Fruit fly (Drosophila melanogaster) whole organism, wandering third instar larva: Measurements from ENCODE around the gene CG14297.
A peak's percentile ranks its signal among the peaks of the same experiment; 100 is the strongest.

Source experiments
- Abd-B ChIP-seq: fragments of >200 bp; optimal IDR thresholded peaks from 2 replicates; lab custom pipeline; 2017; ENCODE audit warnings: missing biosample characterization, missing genetic modification characterization
- CG32264 ChIP-seq: fragments of 200-800 bp; sonication (Bioruptor generic); optimal IDR thresholded peaks from 2 replicates; lab custom pipeline; 2016; ENCODE audit warnings: missing biosample characterization, missing genetic modification characterization
- CG9705 ChIP-seq: fragments of 200-800 bp; sonication (Bioruptor generic); optimal IDR thresholded peaks from 2 replicates; lab custom pipeline; 2018; ENCODE audit warnings: missing biosample characterization, mild to moderate bottlenecking, missing genetic modification characterization
- CrebA ChIP-seq: fragments of 200-800 bp; sonication (Bioruptor generic); optimal IDR thresholded peaks from 2 replicates; lab custom pipeline; 2016; ENCODE audit warnings: missing biosample characterization, mild to moderate bottlenecking, missing genetic modification characterization, borderline replicate concordance
- Dfd ChIP-seq: fragments of >200 bp; optimal IDR thresholded peaks from 2 replicates; lab custom pipeline; 2017; ENCODE audit warnings: missing biosample characterization, missing genetic modification characterization
- Dif ChIP-seq: fragments of 200-275, 200-300 bp; sonication (Bioruptor generic); optimal IDR thresholded peaks from 2 replicates; lab custom pipeline; 2018; ENCODE audit warnings: missing biosample characterization, missing genetic modification characterization; ENCODE audit not compliant: partially characterized antibody
- GATAd ChIP-seq: sonication (Bioruptor generic); optimal IDR thresholded peaks from 2 replicates; lab custom pipeline; 2016; ENCODE audit warnings: missing biosample characterization, missing genetic modification characterization
- HLH106 ChIP-seq: fragments of 200-800 bp; optimal IDR thresholded peaks from 3 replicates; lab custom pipeline; 2019; ENCODE audit warnings: missing biosample characterization, mild to moderate bottlenecking, missing genetic modification characterization, moderate library complexity
- Hnf4 ChIP-seq: fragments of 200-800 bp; sonication (Bioruptor generic); optimal IDR thresholded peaks from 2 replicates; lab custom pipeline; 2016; ENCODE audit warnings: missing biosample characterization, mild to moderate bottlenecking, missing genetic modification characterization
- Hr78 ChIP-seq: fragments of >200 bp; optimal IDR thresholded peaks from 2 replicates; lab custom pipeline; 2017; ENCODE audit warnings: missing biosample characterization, missing genetic modification characterization
- Hr83 ChIP-seq: fragments of 200-300 bp; sonication (Bioruptor generic); optimal IDR thresholded peaks from 2 replicates; lab custom pipeline; 2016; ENCODE audit warnings: missing biosample characterization, mild to moderate bottlenecking, missing genetic modification characterization, moderate library complexity; ENCODE audit not compliant: poor library complexity, severe bottlenecking
- Jra ChIP-seq: sonication (Bioruptor generic); optimal IDR thresholded peaks from 2 replicates; lab custom pipeline; 2016; ENCODE audit warnings: missing biosample characterization, missing genetic modification characterization
- N ChIP-seq: fragments of >200 bp; optimal IDR thresholded peaks from 2 replicates; lab custom pipeline; 2018; ENCODE audit warnings: missing biosample characterization, missing external identifiers, missing genetic modification characterization
- OdsH ChIP-seq: fragments of 200-800 bp; sonication (Bioruptor generic); optimal IDR thresholded peaks from 2 replicates; lab custom pipeline; 2016; ENCODE audit warnings: missing biosample characterization, mild to moderate bottlenecking, missing genetic modification characterization
- Rel ChIP-seq, 2 experiments: fragments of 200-800 bp; sonication (Bioruptor generic) in 1 of 2; optimal IDR thresholded peaks; 2 replicates in 1 of 2; 3 replicates in 1 of 2; lab custom pipeline; 2016 to 2019; ENCODE audit warnings: mild to moderate bottlenecking in 2 of 2, missing biosample characterization in 2 of 2, missing genetic modification characterization in 2 of 2, moderate library complexity in 1 of 2
- Sp1 ChIP-seq: fragments of 200-800 bp; sonication (Bioruptor generic); optimal IDR thresholded peaks from 3 replicates; lab custom pipeline; 2019; ENCODE audit warnings: missing biosample characterization, mild to moderate bottlenecking, missing genetic modification characterization, moderate library complexity
- Vsx2 ChIP-seq: fragments of 200-300, 225-300 bp; sonication (Bioruptor generic); optimal IDR thresholded peaks from 2 replicates; lab custom pipeline; 2018; ENCODE audit warnings: missing biosample characterization, missing genetic modification characterization; ENCODE audit not compliant: partially characterized antibody
- br ChIP-seq: fragments of 200-800 bp; sonication (Bioruptor generic); optimal IDR thresholded peaks from 2 replicates; lab custom pipeline; 2016; ENCODE audit warnings: missing biosample characterization, missing genetic modification characterization
- brk ChIP-seq: fragments of 200-800 bp; sonication (Bioruptor generic); optimal IDR thresholded peaks from 2 replicates; lab custom pipeline; 2016; ENCODE audit warnings: missing biosample characterization, mild to moderate bottlenecking, missing genetic modification characterization
- dl ChIP-seq, 2 experiments: fragments of 175-275, 200-275 bp in 1 of 2; fragments of 200-275 bp in 1 of 2; sonication (Bioruptor generic); optimal IDR thresholded peaks; lab custom pipeline; 2018; ENCODE audit warnings: mild to moderate bottlenecking in 2 of 2, missing biosample characterization in 2 of 2, missing genetic modification characterization in 2 of 2, moderate library complexity in 2 of 2; ENCODE audit not compliant: partially characterized antibody in 2 of 2, insufficient read depth in 1 of 2
- dmrt93B ChIP-seq: fragments of 200-800 bp; sonication (Bioruptor generic); optimal IDR thresholded peaks from 2 replicates; lab custom pipeline; 2018; ENCODE audit warnings: missing biosample characterization, mild to moderate bottlenecking, missing genetic modification characterization
- dsf ChIP-seq: sonication (Bioruptor generic); optimal IDR thresholded peaks from 2 replicates; lab custom pipeline; 2016; ENCODE audit warnings: missing biosample characterization, missing genetic modification characterization, borderline replicate concordance
- ey ChIP-seq: fragments of 200-800 bp; sonication (Bioruptor generic); optimal IDR thresholded peaks from 2 replicates; lab custom pipeline; 2016; ENCODE audit warnings: missing biosample characterization, missing genetic modification characterization
- foxo ChIP-seq, 2 experiments: fragments of 200-800 bp; sonication (Bioruptor generic); optimal IDR thresholded peaks; 2 replicates in 1 of 2; 3 replicates in 1 of 2; lab custom pipeline; 2016 to 2017; ENCODE audit warnings: missing biosample characterization in 2 of 2, missing genetic modification characterization in 2 of 2
- fru ChIP-seq: fragments of 200-800 bp; sonication (Bioruptor generic); optimal IDR thresholded peaks from 3 replicates; lab custom pipeline; 2016; ENCODE audit warnings: missing biosample characterization, mild to moderate bottlenecking, missing genetic modification characterization
- h ChIP-seq: fragments of 200-800 bp; sonication (Bioruptor generic); optimal IDR thresholded peaks from 3 replicates; lab custom pipeline; 2016; ENCODE audit warnings: missing biosample characterization, mild to moderate bottlenecking, missing genetic modification characterization
- jim ChIP-seq: fragments of 175-275, 200-325 bp; sonication (Bioruptor generic); optimal IDR thresholded peaks from 2 replicates; lab custom pipeline; 2016; ENCODE audit warnings: missing biosample characterization, mild to moderate bottlenecking, missing genetic modification characterization
- lola ChIP-seq: fragments of >200 bp; optimal IDR thresholded peaks from 2 replicates; lab custom pipeline; 2017; ENCODE audit warnings: missing biosample characterization, missing genetic modification characterization
- pan ChIP-seq: fragments of >200 bp; optimal IDR thresholded peaks from 2 replicates; lab custom pipeline; 2017
- psq ChIP-seq: fragments of 200-800 bp; sonication (Bioruptor generic); optimal IDR thresholded peaks from 3 replicates; lab custom pipeline; 2017; ENCODE audit warnings: missing biosample characterization, mild to moderate bottlenecking, missing genetic modification characterization, moderate library complexity
- rgr ChIP-seq: fragments of 200-800 bp; sonication (Bioruptor generic); optimal IDR thresholded peaks from 3 replicates; lab custom pipeline; 2016; ENCODE audit warnings: missing biosample characterization, mild to moderate bottlenecking, missing genetic modification characterization
- sage ChIP-seq: fragments of 200-800 bp; sonication (Bioruptor generic); optimal IDR thresholded peaks from 2 replicates; lab custom pipeline; 2016; ENCODE audit warnings: missing biosample characterization, mild to moderate bottlenecking, missing genetic modification characterization
- sv ChIP-seq: fragments of 200-800 bp; sonication (Bioruptor generic); optimal IDR thresholded peaks from 3 replicates; lab custom pipeline; 2016; ENCODE audit warnings: missing biosample characterization, missing genetic modification characterization
- tai ChIP-seq: sonication (Bioruptor generic); optimal IDR thresholded peaks from 2 replicates; lab custom pipeline; 2016; ENCODE audit warnings: missing biosample characterization, missing genetic modification characterization
- usp ChIP-seq: fragments of >200 bp; optimal IDR thresholded peaks from 2 replicates; lab custom pipeline; 2017; ENCODE audit warnings: missing biosample characterization, missing genetic modification characterization
- woc ChIP-seq: sonication (Bioruptor generic); optimal IDR thresholded peaks from 2 replicates; lab custom pipeline; 2016; ENCODE audit warnings: missing biosample characterization, mild to moderate bottlenecking, missing genetic modification characterization

The CG14297 gene

DNA sequence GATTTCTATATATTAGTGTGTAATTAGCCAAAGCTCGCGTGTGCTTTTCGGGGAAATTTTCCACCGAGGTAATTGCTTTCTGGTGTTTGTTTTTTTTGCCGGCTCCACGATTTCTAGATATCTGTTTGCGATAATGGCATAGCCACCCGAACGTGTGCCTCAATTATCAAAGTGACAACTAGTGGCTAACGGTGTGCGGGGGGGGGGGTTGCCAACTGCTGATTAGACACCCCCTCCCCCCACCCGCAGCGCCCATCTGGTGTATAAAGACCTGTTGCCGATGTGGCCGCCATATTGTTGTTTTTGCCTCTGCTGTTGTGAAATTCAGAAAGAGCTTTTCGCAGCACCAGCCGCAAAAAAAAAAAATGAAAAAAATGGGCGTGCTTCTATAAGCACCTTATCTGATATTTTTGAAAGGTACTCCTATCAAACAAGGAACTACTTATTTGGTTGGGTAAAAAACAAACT is 21.0 kb downstream of the CG14297 start (continued):
- TF ChIP-seq fru (GFP tag; lab: Kevin White, UChicago) = no peak
- no peak for TF ChIP-seq woc (GFP tag; lab: Kevin White, UChicago)
- TF ChIP-seq Hr78 (GFP tag; lab: Kevin White, UChicago) = no peak

DNA sequence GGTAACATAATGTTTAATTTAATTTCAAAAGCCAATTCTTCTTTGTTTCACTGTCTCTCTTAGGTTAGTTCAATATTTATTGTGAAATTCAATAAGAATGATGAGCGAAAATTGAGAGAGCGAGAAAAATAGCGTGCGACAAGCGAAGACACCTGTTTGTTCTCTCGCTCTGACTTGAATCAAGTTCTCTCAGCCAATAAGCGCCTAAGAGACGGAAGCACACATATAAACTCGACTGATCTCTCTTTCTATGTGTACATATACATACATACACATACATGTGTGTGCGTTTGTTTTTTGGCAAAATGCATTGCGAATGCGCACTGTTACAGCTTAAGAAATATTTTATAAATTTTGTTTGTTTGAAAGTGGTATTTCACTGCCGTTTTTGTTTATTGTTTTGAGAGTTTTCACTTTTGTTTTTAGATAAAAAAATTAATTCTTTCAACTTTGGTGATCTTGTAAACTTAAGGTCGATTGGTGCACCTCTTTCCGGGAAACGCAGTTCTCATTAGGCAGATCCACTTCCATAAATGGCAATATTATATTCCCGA is 25.4 kb downstream of the CG14297 start:
- no peak for TF ChIP-seq Rel (GFP tag; optimal IDR thresholded peaks at IDR 0.05; lab: Kevin White, UChicago)
- TF ChIP-seq Rel (tag; optimal IDR thresholded peaks at IDR 0.05; lab: Kevin White, UChicago) = no peak
- peak; percentile 66 for TF ChIP-seq brk (GFP tag; lab: Kevin White, UChicago)
- TF ChIP-seq Dfd (GFP tag; lab: Kevin White, UChicago) = no peak
- TF ChIP-seq Vsx2 (GFP tag; lab: Kevin White, UChicago) = no peak
- TF ChIP-seq Dif (GFP tag; lab: Kevin White, UChicago) = peak; percentile 35
- peak; percentile 54 for TF ChIP-seq rgr (GFP tag; lab: Kevin White, UChicago)
- TF ChIP-seq Abd-B = no peak
- no peak for TF ChIP-seq HLH106
- no peak for TF ChIP-seq dmrt93B (GFP tag; lab: Kevin White, UChicago)
- TF ChIP-seq ey = no peak
- TF ChIP-seq sv (GFP tag; lab: Kevin White, UChicago) = no peak
- TF ChIP-seq Hr83 (GFP tag; lab: Kevin White, UChicago) = peak; percentile 89
- TF ChIP-seq CG9705 = no peak
- peak; percentile 44 for TF ChIP-seq Hnf4 (GFP tag; lab: Kevin White, UChicago)
- peak; percentile 33 for TF ChIP-seq h (GFP tag; lab: Kevin White, UChicago)
- no peak for TF ChIP-seq N (GFP tag; lab: Kevin White, UChicago)
- TF ChIP-seq sage (GFP tag; lab: Kevin White, UChicago) = peak; percentile 6
- TF ChIP-seq Sp1 (GFP tag; lab: Kevin White, UChicago) = no peak
- no peak for TF ChIP-seq psq (GFP tag; lab: Kevin White, UChicago)
- TF ChIP-seq fru (GFP tag; lab: Kevin White, UChicago) = peak; percentile 6
- no peak for TF ChIP-seq lola
- no peak for TF ChIP-seq OdsH (GFP tag; lab: Kevin White, UChicago)
- no peak for TF ChIP-seq dsf (GFP tag; lab: Kevin White, UChicago)
- peak; percentile 10 for TF ChIP-seq woc (GFP tag; lab: Kevin White, UChicago)
- TF ChIP-seq GATAd (GFP tag; lab: Kevin White, UChicago) = no peak
- peak; percentile 67 to 72 for TF ChIP-seq dl (GFP tag; optimal IDR thresholded peaks at IDR 0.05; lab: Kevin White, UChicago; ENCODE audit: insufficient read depth in 1 of 2, partially characterized antibody in 2 of 2)
- no peak for TF ChIP-seq pan (lab: Kevin White, UChicago)
- TF ChIP-seq CG32264 (GFP tag; lab: Kevin White, UChicago) = no peak
- TF ChIP-seq Jra (GFP tag; lab: Kevin White, UChicago) = peak; percentile 33
- TF ChIP-seq CrebA (GFP tag; lab: Kevin White, UChicago) = peak; percentile 67
- peak; percentile 34 for TF ChIP-seq jim (GFP tag; lab: Kevin White, UChicago)
- no peak for TF ChIP-seq usp (GFP tag; lab: Kevin White, UChicago)
- peak; percentile 66 for TF ChIP-seq tai (GFP tag; lab: Kevin White, UChicago)
- TF ChIP-seq Hr78 (GFP tag; lab: Kevin White, UChicago) = no peak
- peak in 1 of 2 experiments; percentile 17 for TF ChIP-seq foxo (GFP tag; optimal IDR thresholded peaks at IDR 0.05; lab: Kevin White, UChicago)
- TF ChIP-seq br (GFP tag; lab: Kevin White, UChicago) = no peak
- TF ChIP-seq, all 38 proteins: peak for 15
